Worm (Caenorhabditis elegans): Measurements from ENCODE around the gene pqn-27.
A peak's percentile ranks its signal among the peaks of the same experiment; 100 is the strongest.

DNA sequence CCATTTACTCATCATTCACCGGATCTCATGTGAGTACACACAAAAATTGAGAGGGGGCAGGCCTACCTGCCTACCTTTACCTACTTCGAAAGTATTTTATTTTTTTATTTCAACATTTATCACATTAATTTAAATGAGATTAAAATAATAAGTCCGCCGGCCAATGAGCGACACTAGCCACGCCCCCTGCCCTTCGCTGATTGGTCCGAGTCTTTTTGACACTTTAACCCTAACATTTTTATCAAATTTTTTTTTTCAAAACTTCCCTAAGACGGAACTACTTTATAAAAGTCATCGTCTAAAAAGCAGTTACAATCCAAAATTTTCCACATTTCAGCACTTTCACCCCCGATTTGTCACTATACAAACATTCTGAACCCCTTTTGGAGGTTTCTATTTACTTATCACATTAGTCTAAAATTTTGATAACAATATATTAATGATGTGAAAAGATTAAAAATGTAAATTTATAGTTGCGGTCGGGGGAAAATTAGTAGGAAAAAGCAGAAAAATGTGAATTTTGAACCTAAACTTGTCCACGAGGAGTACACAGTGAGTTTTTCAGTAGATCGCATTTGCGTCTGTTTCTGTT, 45.6 kb upstream of the pqn-27 start:
- TF ChIP-seq ztf-1 (GFP tag; conservative IDR thresholded peaks at IDR 0.05) (no peak), nhr-6 (tag; optimal IDR thresholded peaks at IDR 0.05) (no peak), egl-27 (tag; optimal IDR thresholded peaks at IDR 0.05) (no peak), skn-1 (tag; optimal IDR thresholded peaks at IDR 0.05) (no peak), fos-1 (tag; optimal IDR thresholded peaks at IDR 0.05) (peak; percentile 79), ztf-11 (tag; optimal IDR thresholded peaks at IDR 0.05) (no peak), nhr-12 (tag; optimal IDR thresholded peaks at IDR 0.05) (no peak), nhr-10 (tag; optimal IDR thresholded peaks at IDR 0.05) (no peak), aly-2 (tag; optimal IDR thresholded peaks at IDR 0.05) (no peak), snpc-4 (tag; optimal IDR thresholded peaks at IDR 0.05) (no peak), unc-39 (tag; optimal IDR thresholded peaks at IDR 0.05) (no peak), nhr-237 (tag; optimal IDR thresholded peaks at IDR 0.05) (no peak), nhr-129 (tag; optimal IDR thresholded peaks at IDR 0.05) (no peak), nhr-23 (tag; optimal IDR thresholded peaks at IDR 0.05) (no peak)

Measured in whole organism, L2 larva.